ENCODE assay signal across 5 fruit fly cellular contexts in the genomic region with DNA sequence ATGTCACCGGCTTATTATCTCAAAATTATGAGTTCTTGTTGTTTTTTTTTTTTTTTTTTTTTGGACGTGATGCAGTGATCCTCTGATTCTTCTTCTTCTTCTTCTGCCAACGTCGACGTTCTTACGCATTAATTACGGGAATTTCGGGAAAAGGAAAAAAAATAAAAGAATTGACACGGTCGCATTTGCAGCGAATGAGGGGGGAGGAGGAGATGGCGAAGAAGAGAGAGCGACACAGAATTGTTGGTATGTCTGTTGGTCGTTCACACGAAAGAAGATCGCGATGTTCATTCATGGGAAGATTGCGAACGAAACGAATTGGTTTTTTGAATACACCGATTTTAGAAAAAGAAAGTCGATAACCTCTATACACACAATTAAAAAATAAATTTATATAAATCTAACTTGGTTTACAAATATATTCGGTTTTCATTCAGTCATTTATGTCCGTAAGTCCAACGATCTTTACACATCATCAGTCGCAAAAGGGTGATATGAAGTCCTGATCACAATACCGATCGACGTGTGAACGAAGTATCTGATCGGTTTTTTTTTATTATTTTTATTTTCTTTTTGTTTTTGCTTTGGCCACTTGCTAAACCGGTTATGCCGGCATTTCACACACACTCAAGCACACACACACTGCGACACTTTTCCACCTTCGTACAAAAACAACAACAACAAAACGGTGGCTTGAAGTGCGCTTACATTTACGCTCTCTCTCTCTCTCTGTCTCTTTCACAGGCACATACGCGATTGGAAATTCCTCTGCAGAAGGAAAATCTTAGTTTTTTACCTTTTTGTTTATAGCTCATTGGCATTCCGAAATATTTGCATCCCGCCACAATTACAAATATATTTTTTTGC.
A peak's percentile ranks its signal among the peaks of the same experiment; 100 is the strongest.
TF ChIP-seq lines count a peak whose summit lies in the region.

No protein-coding gene starts in this region.

- TF ChIP-seq CTCF in whole organism, embryonic (GFP tag; optimal IDR thresholded peaks at IDR 0.05; lab: Kevin White, UChicago) = no peak

TF ChIP-seq in whole organism, adult, 20 proteins besides CTCF, POLR2A, EP300 and RAD21 (continues in another document):
- peak; percentile 63 for TF ChIP-seq CG11617 (GFP tag; optimal IDR thresholded peaks at IDR 0.05; lab: Kevin White, UChicago)
- peak; percentile 49 for TF ChIP-seq CG7045 (GFP tag; optimal IDR thresholded peaks at IDR 0.05; lab: Kevin White, UChicago)
- TF ChIP-seq bab1 (GFP tag; optimal IDR thresholded peaks at IDR 0.05; lab: Kevin White, UChicago) = peak; percentile 89
- peak; percentile 22 for TF ChIP-seq CG1620 (GFP tag; optimal IDR thresholded peaks at IDR 0.05; lab: Kevin White, UChicago)
- TF ChIP-seq tj (GFP tag; optimal IDR thresholded peaks at IDR 0.05; lab: Kevin White, UChicago) = peak; percentile 46
- no peak for TF ChIP-seq cnc (optimal IDR thresholded peaks at IDR 0.05; lab: Kevin White, UChicago)
- TF ChIP-seq toe (GFP tag; optimal IDR thresholded peaks at IDR 0.05; lab: Kevin White, UChicago) = no peak
- peak; percentile 40 for TF ChIP-seq CG5204 (GFP tag; optimal IDR thresholded peaks at IDR 0.05; lab: Kevin White, UChicago)
- TF ChIP-seq CG7101 (tag; optimal IDR thresholded peaks at IDR 0.05; lab: Kevin White, UChicago) = peak; percentile 76
- no peak for TF ChIP-seq Clk (GFP tag; optimal IDR thresholded peaks at IDR 0.05; lab: Kevin White, UChicago)
- peak; percentile 51 for TF ChIP-seq CG33017 (tag; optimal IDR thresholded peaks at IDR 0.05; lab: Kevin White, UChicago)
- TF ChIP-seq Mnt (GFP tag; optimal IDR thresholded peaks at IDR 0.05; lab: Kevin White, UChicago) = peak; percentile 12
- TF ChIP-seq pad (GFP tag; optimal IDR thresholded peaks at IDR 0.05; lab: Kevin White, UChicago) = peak; percentile 57
- no peak for TF ChIP-seq cic (GFP tag; optimal IDR thresholded peaks at IDR 0.05; lab: Kevin White, UChicago)
- TF ChIP-seq Hr96 (GFP tag; optimal IDR thresholded peaks at IDR 0.05; lab: Kevin White, UChicago) = peak; percentile 41
- TF ChIP-seq kay (GFP tag; lab: Kevin White, UChicago; ENCODE audit: borderline replicate concordance) = peak; percentile 79

TF ChIP-seq in whole organism, embryonic, 481 proteins besides CTCF, POLR2A, EP300 and RAD21 (continues in another document):
- TF ChIP-seq mirr (GFP tag; optimal IDR thresholded peaks at IDR 0.05; lab: Kevin White, UChicago) = no peak
- TF ChIP-seq CG2889 (GFP tag; IDR thresholded peaks at IDR 0.05; lab: Robert Waterston, UW) = no peak
- no peak for TF ChIP-seq ssp (GFP tag; IDR thresholded peaks at IDR 0.05; lab: Robert Waterston, UW)
- no peak for TF ChIP-seq CG13287 (GFP tag; IDR thresholded peaks at IDR 0.05; lab: Robert Waterston, UW; ENCODE audit: partially characterized antibody)
- peak in 1 of 2 experiments; percentile 89 for TF ChIP-seq eve (GFP tag; optimal IDR thresholded peaks at IDR 0.05; lab: Kevin White, UChicago)
- TF ChIP-seq Ada2b (GFP tag; IDR thresholded peaks at IDR 0.05; lab: Robert Waterston, UW) = no peak
- TF ChIP-seq mam (GFP tag; optimal IDR thresholded peaks at IDR 0.05; lab: Kevin White, UChicago) = no peak
- no peak for TF ChIP-seq tx (GFP tag; optimal IDR thresholded peaks at IDR 0.05; lab: Kevin White, UChicago)
- no peak for TF ChIP-seq CG6791 (GFP tag; IDR thresholded peaks at IDR 0.05; lab: Robert Waterston, UW; ENCODE audit: partially characterized antibody)
- peak; percentile 35 for TF ChIP-seq CG6683 (GFP tag; optimal IDR thresholded peaks at IDR 0.05; lab: Kevin White, UChicago)
- peak; percentile 26; the same call in 1 of the 2 replicates for TF ChIP-seq wor (GFP tag; IDR thresholded peaks at IDR 0.05; lab: Robert Waterston, UW)
- peak; percentile 22 for TF ChIP-seq Camta (GFP tag; optimal IDR thresholded peaks at IDR 0.05; lab: Kevin White, UChicago)
- TF ChIP-seq Dll (GFP tag; IDR thresholded peaks at IDR 0.05; lab: Robert Waterston, UW; ENCODE audit: partially characterized antibody) = no peak
- peak; percentile 59 for TF ChIP-seq org-1 (GFP tag; optimal IDR thresholded peaks at IDR 0.05; lab: Kevin White, UChicago)
- peak in 1 of 2 experiments; percentile 48 for TF ChIP-seq Trl (optimal IDR thresholded peaks at IDR 0.05; lab: Kevin White, UChicago)
- no peak for TF ChIP-seq Trl (GFP tag; optimal IDR thresholded peaks at IDR 0.05; lab: Kevin White, UChicago)

TF ChIP-seq in whole organism, prepupa, 60 proteins besides CTCF, POLR2A, EP300 and RAD21 (continues in another document):
- TF ChIP-seq fkh (GFP tag; optimal IDR thresholded peaks at IDR 0.05; lab: Kevin White, UChicago) = peak; percentile 1
- TF ChIP-seq CG8319 (GFP tag; optimal IDR thresholded peaks at IDR 0.05; lab: Kevin White, UChicago) = peak; percentile 63
- TF ChIP-seq salr (GFP tag; optimal IDR thresholded peaks at IDR 0.05; lab: Kevin White, UChicago) = peak; percentile 64 to 89
- peak; percentile 91 for TF ChIP-seq CG3032 (tag; optimal IDR thresholded peaks at IDR 0.05; lab: Kevin White, UChicago)
- TF ChIP-seq CG16779 (tag; optimal IDR thresholded peaks at IDR 0.05; lab: Kevin White, UChicago) = peak; percentile 94
- TF ChIP-seq Gug (GFP tag; IDR thresholded peaks at IDR 0.05; lab: Robert Waterston, UW) = peak; percentile 64
- peak; percentile 62 for TF ChIP-seq fd85E (GFP tag; optimal IDR thresholded peaks at IDR 0.05; lab: Kevin White, UChicago)
- TF ChIP-seq Blimp-1 (GFP tag; optimal IDR thresholded peaks at IDR 0.05; lab: Kevin White, UChicago) = peak; percentile 78
- TF ChIP-seq CG6276 (GFP tag; optimal IDR thresholded peaks at IDR 0.05; lab: Kevin White, UChicago) = peak; percentile 93
- peak; percentile 64 for TF ChIP-seq vri (GFP tag; optimal IDR thresholded peaks at IDR 0.05; lab: Kevin White, UChicago)
- peak; percentile 84 for TF ChIP-seq OdsH (GFP tag; optimal IDR thresholded peaks at IDR 0.05; lab: Kevin White, UChicago)
- TF ChIP-seq CG3919 (GFP tag; optimal IDR thresholded peaks at IDR 0.05; lab: Kevin White, UChicago) = peak; percentile 84
- peak; percentile 91 for TF ChIP-seq CG32006 (GFP tag; optimal IDR thresholded peaks at IDR 0.05; lab: Kevin White, UChicago)
- TF ChIP-seq CG10631 (GFP tag; optimal IDR thresholded peaks at IDR 0.05; lab: Kevin White, UChicago) = peak; percentile 81
- TF ChIP-seq CG34406 (GFP tag; optimal IDR thresholded peaks at IDR 0.05; lab: Kevin White, UChicago) = peak; percentile 88
- peak; percentile 61 for TF ChIP-seq Hr39 (GFP tag; optimal IDR thresholded peaks at IDR 0.05; lab: Kevin White, UChicago)
- peak; percentile 89 for TF ChIP-seq topi (GFP tag; optimal IDR thresholded peaks at IDR 0.05; lab: Kevin White, UChicago)

TF ChIP-seq in whole organism, pupa, 21 proteins besides CTCF, POLR2A, EP300 and RAD21 (continues in another document):
- TF ChIP-seq CG9948 (tag; optimal IDR thresholded peaks at IDR 0.05; lab: Kevin White, UChicago) (peak; percentile 87), CG17806 (tag; optimal IDR thresholded peaks at IDR 0.05; lab: Kevin White, UChicago) (peak; percentile 82), CG12605 (GFP tag; IDR thresholded peaks at IDR 0.05; lab: Robert Waterston, UW) (peak; percentile 88), CG32121 (GFP tag; IDR thresholded peaks at IDR 0.05; lab: Robert Waterston, UW) (peak; percentile 82), D1 (tag; optimal IDR thresholded peaks at IDR 0.05; lab: Kevin White, UChicago) (peak; percentile 53), gl (tag; optimal IDR thresholded peaks at IDR 0.05; lab: Kevin White, UChicago) (peak; percentile 89), CG10348 (GFP tag; IDR thresholded peaks at IDR 0.05; lab: Robert Waterston, UW) (no peak), CG34367 (tag; optimal IDR thresholded peaks at IDR 0.05; lab: Kevin White, UChicago) (peak; percentile 92), Pif1A (GFP tag; optimal IDR thresholded peaks at IDR 0.05; lab: Kevin White, UChicago) (peak; percentile 92), CG14655 (GFP tag; optimal IDR thresholded peaks at IDR 0.05; lab: Kevin White, UChicago) (peak; percentile 91), rn (GFP tag; IDR thresholded peaks at IDR 0.05; lab: Robert Waterston, UW) (0 out of 2 replicates have a peak, but pooled peaks have one; percentile 16), CG15710 (tag; optimal IDR thresholded peaks at IDR 0.05; lab: Kevin White, UChicago) (peak; percentile 91), CG8159 (tag; optimal IDR thresholded peaks at IDR 0.05; lab: Kevin White, UChicago) (peak; percentile 89), Pif1B (GFP tag; optimal IDR thresholded peaks at IDR 0.05; lab: Kevin White, UChicago) (peak; percentile 93), Ets98B (GFP tag; IDR thresholded peaks at IDR 0.05; lab: Robert Waterston, UW) (peak; percentile 85), Snoo (tag; optimal IDR thresholded peaks at IDR 0.05; lab: Kevin White, UChicago) (peak; percentile 89), CG8301 (tag; optimal IDR thresholded peaks at IDR 0.05; lab: Kevin White, UChicago) (peak; percentile 87), CG13204 (GFP tag; optimal IDR thresholded peaks at IDR 0.05; lab: Kevin White, UChicago) (peak; percentile 93)

TF ChIP-seq in whole organism, wandering third instar larva, 38 proteins besides CTCF, POLR2A, EP300 and RAD21 (continues in another document):
- TF ChIP-seq Jra (GFP tag; optimal IDR thresholded peaks at IDR 0.05; lab: Kevin White, UChicago) = peak; percentile 13
- TF ChIP-seq lola (GFP tag; optimal IDR thresholded peaks at IDR 0.05; lab: Kevin White, UChicago) = no peak
- TF ChIP-seq Abd-B (GFP tag; optimal IDR thresholded peaks at IDR 0.05; lab: Kevin White, UChicago) = no peak
- TF ChIP-seq fru (GFP tag; optimal IDR thresholded peaks at IDR 0.05; lab: Kevin White, UChicago) = peak; percentile 85
- TF ChIP-seq sv (GFP tag; optimal IDR thresholded peaks at IDR 0.05; lab: Kevin White, UChicago) = peak; percentile 54
- peak; percentile 28 for TF ChIP-seq Hr83 (GFP tag; optimal IDR thresholded peaks at IDR 0.05; lab: Kevin White, UChicago; ENCODE audit: poor library complexity, severe bottlenecking)
- peak; percentile 26 for TF ChIP-seq Dif (GFP tag; optimal IDR thresholded peaks at IDR 0.05; lab: Kevin White, UChicago; ENCODE audit: partially characterized antibody)
- no peak for TF ChIP-seq Dfd (GFP tag; optimal IDR thresholded peaks at IDR 0.05; lab: Kevin White, UChicago)
- TF ChIP-seq CG9705 (GFP tag; optimal IDR thresholded peaks at IDR 0.05; lab: Kevin White, UChicago) = peak; percentile 81
- peak; percentile 65 for TF ChIP-seq sage (GFP tag; optimal IDR thresholded peaks at IDR 0.05; lab: Kevin White, UChicago)
- TF ChIP-seq CrebA (GFP tag; optimal IDR thresholded peaks at IDR 0.05; lab: Kevin White, UChicago; ENCODE audit: borderline replicate concordance) = peak; percentile 52
- peak; percentile 63 for TF ChIP-seq Vsx2 (GFP tag; optimal IDR thresholded peaks at IDR 0.05; lab: Kevin White, UChicago; ENCODE audit: partially characterized antibody)
- TF ChIP-seq HLH106 (tag; optimal IDR thresholded peaks at IDR 0.05; lab: Kevin White, UChicago) = peak; percentile 88
- peak; percentile 94 for TF ChIP-seq jim (GFP tag; optimal IDR thresholded peaks at IDR 0.05; lab: Kevin White, UChicago)
- TF ChIP-seq tai (GFP tag; optimal IDR thresholded peaks at IDR 0.05; lab: Kevin White, UChicago) = no peak
- TF ChIP-seq psq (GFP tag; optimal IDR thresholded peaks at IDR 0.05; lab: Kevin White, UChicago) = peak; percentile 86
- TF ChIP-seq GATAd (GFP tag; optimal IDR thresholded peaks at IDR 0.05; lab: Kevin White, UChicago) = no peak
- TF ChIP-seq N (GFP tag; optimal IDR thresholded peaks at IDR 0.05; lab: Kevin White, UChicago) = no peak
